Worm (Caenorhabditis elegans) whole organism, late embryonic: ENCODE data around the gene cest-8.

ENCODE experiments used
- C08G9.2 ChIP-seq: sonication (generic microtip); optimal IDR thresholded peaks from 2 replicates; lab custom pipeline; 2016; ENCODE audit warnings: mild to moderate bottlenecking, missing genetic modification characterization, moderate library complexity, missing compliant biosample characterization
- K09A11.1 ChIP-seq: sonication (generic microtip); optimal IDR thresholded peaks from 2 replicates; lab custom pipeline; 2017; ENCODE audit warnings: antibody characterized with exemption, mild to moderate bottlenecking, missing genetic modification characterization, missing compliant biosample characterization; ENCODE audit not compliant: insufficient read depth
- T23F11.4 ChIP-seq: fragments of 200-800 bp; sonication (Bioruptor generic); optimal IDR thresholded peaks from 2 replicates; lab custom pipeline; 2018; ENCODE audit warnings: mild to moderate bottlenecking, missing genetic modification characterization, missing compliant biosample characterization
- Y22D7AL.16 ChIP-seq: sonication (generic microtip); optimal IDR thresholded peaks from 2 replicates; lab custom pipeline; 2016; ENCODE audit warnings: missing genetic modification characterization, missing compliant biosample characterization
- ama-1 ChIP-seq: fragments of 150-350 bp; optimal IDR thresholded peaks from 2 replicates; lab custom pipeline; 2014
- ceh-14 ChIP-seq: sonication (generic microtip); optimal IDR thresholded peaks from 2 replicates; lab custom pipeline; 2016; ENCODE audit warnings: missing genotype, missing genetic modification characterization, missing compliant biosample characterization
- ceh-19 ChIP-seq: fragments of 200-800 bp; sonication (Bioruptor generic); optimal IDR thresholded peaks from 2 replicates; lab custom pipeline; 2018; ENCODE audit warnings: mild to moderate bottlenecking, missing genetic modification characterization, missing compliant biosample characterization
- ceh-22 ChIP-seq: sonication (generic microtip); optimal IDR thresholded peaks from 2 replicates; lab custom pipeline; 2017; ENCODE audit warnings: missing biosample characterization, missing genetic modification characterization
- ceh-31 ChIP-seq: sonication (generic microtip); optimal IDR thresholded peaks from 2 replicates; lab custom pipeline; 2016; ENCODE audit warnings: missing genetic modification characterization, missing compliant biosample characterization
- ceh-34 ChIP-seq: sonication (generic microtip); optimal IDR thresholded peaks from 2 replicates; lab custom pipeline; 2016; ENCODE audit warnings: mild to moderate bottlenecking, missing genetic modification characterization, missing compliant biosample characterization
- ceh-48 ChIP-seq: sonication (generic microtip); optimal IDR thresholded peaks from 2 replicates; lab custom pipeline; 2016; ENCODE audit warnings: missing genetic modification characterization, inconsistent platforms, missing compliant biosample characterization
- ceh-9 ChIP-seq: sonication (generic microtip); optimal IDR thresholded peaks from 2 replicates; lab custom pipeline; 2016; ENCODE audit warnings: mild to moderate bottlenecking, missing genetic modification characterization, inconsistent platforms, missing compliant biosample characterization
- elt-2 ChIP-seq: sonication (generic microtip); optimal IDR thresholded peaks from 2 replicates; lab custom pipeline; 2016; ENCODE audit warnings: missing genetic modification reagents, missing genetic modification characterization, missing compliant biosample characterization
- fkh-6 ChIP-seq: sonication (generic microtip); optimal IDR thresholded peaks from 2 replicates; lab custom pipeline; 2016; ENCODE audit warnings: missing genetic modification characterization, missing compliant biosample characterization
- gmeb-2 ChIP-seq: sonication (generic microtip); optimal IDR thresholded peaks from 2 replicates; lab custom pipeline; 2016; ENCODE audit warnings: missing genetic modification characterization, inconsistent platforms, missing compliant biosample characterization
- hlh-13 ChIP-seq: fragments of 200-800 bp; sonication (Bioruptor generic); optimal IDR thresholded peaks from 2 replicates; lab custom pipeline; 2018; ENCODE audit warnings: mild to moderate bottlenecking, missing genetic modification characterization, missing compliant biosample characterization
- hlh-30 ChIP-seq: sonication (generic microtip); optimal IDR thresholded peaks from 2 replicates; lab custom pipeline; 2017; ENCODE audit warnings: antibody characterized with exemption, missing genetic modification characterization, missing compliant biosample characterization; ENCODE audit not compliant: insufficient read depth
- hlh-6 ChIP-seq: sonication (generic microtip); optimal IDR thresholded peaks from 2 replicates; lab custom pipeline; 2016; ENCODE audit warnings: missing genotype, missing genetic modification characterization, missing compliant biosample characterization
- hlh-8 ChIP-seq: sonication (generic microtip); optimal IDR thresholded peaks from 2 replicates; lab custom pipeline; 2016; ENCODE audit warnings: missing genotype, missing genetic modification characterization, missing compliant biosample characterization
- lin-11 ChIP-seq: fragments of 200-800 bp; sonication (Bioruptor generic); optimal IDR thresholded peaks from 2 replicates; lab custom pipeline; 2018; ENCODE audit warnings: mild to moderate bottlenecking, missing genetic modification characterization, missing compliant biosample characterization
- mec-3 ChIP-seq: sonication (generic microtip); optimal IDR thresholded peaks from 2 replicates; lab custom pipeline; 2016; ENCODE audit warnings: borderline replicate concordance, missing genetic modification characterization, missing compliant biosample characterization
- nfya-1 ChIP-seq: sonication (generic microtip); optimal IDR thresholded peaks from 2 replicates; lab custom pipeline; 2017; ENCODE audit warnings: missing genetic modification characterization, mild to moderate bottlenecking, missing compliant biosample characterization, antibody characterized with exemption, moderate library complexity
- nhr-11 ChIP-seq: fragments of 150-350 bp; optimal IDR thresholded peaks from 2 replicates; lab custom pipeline; 2014; ENCODE audit warnings: missing biosample characterization, missing genetic modification characterization
- npax-4 ChIP-seq: sonication (generic microtip); optimal IDR thresholded peaks from 2 replicates; lab custom pipeline; 2016; ENCODE audit warnings: missing genetic modification characterization, missing compliant biosample characterization
- pag-3 ChIP-seq: sonication (generic microtip); optimal IDR thresholded peaks from 2 replicates; lab custom pipeline; 2016; ENCODE audit warnings: missing compliant biosample characterization, missing genetic modification characterization, borderline replicate concordance
- pax-1 ChIP-seq: fragments of 150-350 bp; optimal IDR thresholded peaks from 2 replicates; lab custom pipeline; 2014; ENCODE audit warnings: missing biosample characterization, missing genetic modification characterization
- ref-2 ChIP-seq: sonication (generic microtip); optimal IDR thresholded peaks from 2 replicates; lab custom pipeline; 2016; ENCODE audit warnings: missing genetic modification characterization, missing compliant biosample characterization
- rnt-1 ChIP-seq: sonication (generic microtip); optimal IDR thresholded peaks from 2 replicates; lab custom pipeline; 2016; ENCODE audit warnings: missing genetic modification characterization, missing compliant biosample characterization
- sdc-2 ChIP-seq: sonication (generic microtip); optimal IDR thresholded peaks from 2 replicates; lab custom pipeline; 2016; ENCODE audit warnings: missing genotype, missing genetic modification characterization, missing compliant biosample characterization
- sox-2 ChIP-seq: fragments of 200-800 bp; sonication (Bioruptor generic); IDR thresholded peaks from 2 replicates; pipeline ENCODE4 v1.3.6; 2022; ENCODE audit warnings: missing genetic modification reagents, missing genetic modification characterization, missing compliant biosample characterization
- syd-9 ChIP-seq: sonication (generic microtip); optimal IDR thresholded peaks from 2 replicates; lab custom pipeline; 2016; ENCODE audit warnings: mild to moderate bottlenecking, missing genetic modification characterization, moderate library complexity, missing compliant biosample characterization
- ttx-3 ChIP-seq: sonication (generic microtip); optimal IDR thresholded peaks from 2 replicates; lab custom pipeline; 2016; ENCODE audit warnings: missing genetic modification reagents, missing genetic modification characterization, missing compliant biosample characterization
- unc-3 ChIP-seq, 2 experiments: fragments of 200-800 bp in 1 of 2; sonication (Bioruptor generic) in 1 of 2; sonication (generic microtip) in 1 of 2; conservative IDR thresholded peaks in 1 of 2; optimal IDR thresholded peaks in 1 of 2; 2 replicates each; pipeline versions ENCODE4 v1.3.6 to Lab custom; 2016 to 2022; ENCODE audit warnings: missing compliant biosample characterization in 2 of 2, missing genetic modification characterization in 2 of 2, missing genetic modification reagents in 1 of 2
- unc-42 ChIP-seq: sonication (generic microtip); optimal IDR thresholded peaks from 2 replicates; lab custom pipeline; 2016; ENCODE audit warnings: missing genotype, missing genetic modification characterization, missing compliant biosample characterization
- unc-86 ChIP-seq: sonication (generic microtip); optimal IDR thresholded peaks from 2 replicates; lab custom pipeline; 2016; ENCODE audit warnings: missing genetic modification characterization, missing compliant biosample characterization

The cest-8 gene

ce11 chrX:12171631-12172348 is 47.7 kb upstream of the cest-8 start, which contains the start of gene F57G12.1 (continued):
- TF ChIP-seq rnt-1 (tag; lab: Kevin White, UChicago) (peak; percentile 27), hlh-8 (peak; percentile 13), nhr-11 (tag; lab: Kevin White, UChicago) (no peak), K09A11.1 (tag; lab: Kevin White, UChicago) (peak; percentile 1), fkh-6 (peak; percentile 8), ref-2 (peak; percentile 69), ttx-3 (tag; lab: Kevin White, UChicago) (peak; percentile 30), T23F11.4 (GFP tag; lab: Kevin White, UChicago) (no peak), pag-3 (tag; lab: Kevin White, UChicago) (no peak), unc-86 (tag; lab: Kevin White, UChicago) (no peak), ceh-48 (tag; lab: Kevin White, UChicago) (no peak), ceh-9 (tag; lab: Kevin White, UChicago) (no peak), ceh-19 (no peak), ceh-34 (tag; lab: Kevin White, UChicago) (peak; percentile 70), gmeb-2 (tag; lab: Kevin White, UChicago) (no peak), syd-9 (peak; percentile 4), elt-2 (tag; lab: Kevin White, UChicago) (peak; percentile 50), npax-4 (tag; lab: Kevin White, UChicago) (no peak), C08G9.2 (tag; lab: Kevin White, UChicago) (peak; percentile 49), pax-1 (no peak)

DNA sequence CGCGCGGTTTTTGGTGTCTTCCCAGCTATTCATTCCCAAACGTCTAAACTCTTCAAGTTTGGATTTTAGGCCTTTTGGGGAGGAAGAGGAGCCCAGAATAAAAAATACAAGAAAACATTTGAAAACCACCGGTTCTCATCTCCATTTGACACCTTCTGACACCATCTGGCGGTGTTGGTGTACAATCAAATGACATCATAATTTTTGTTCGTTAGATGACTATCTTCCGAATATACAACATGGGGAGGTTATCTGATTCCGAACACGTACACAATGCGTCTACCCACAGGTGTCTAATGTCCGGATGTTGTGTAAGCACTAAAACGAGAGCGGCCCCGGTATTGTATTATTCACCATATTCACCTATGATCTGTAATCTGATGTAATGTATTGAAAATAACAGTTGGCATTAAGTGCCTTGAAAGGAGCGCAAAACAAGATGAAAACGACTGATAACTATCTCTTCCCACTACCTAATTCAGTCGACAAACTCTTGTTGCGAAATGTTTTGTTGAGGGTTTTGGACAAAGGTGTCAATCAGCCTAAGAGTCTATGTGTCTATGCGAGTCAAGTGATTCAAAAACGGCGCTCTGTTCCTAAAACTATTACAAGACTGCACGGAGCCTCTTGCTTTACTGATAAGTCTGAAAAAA is 46.9 kb upstream of the cest-8 start:
- TF ChIP-seq sox-2 (GFP tag; lab: Robert Waterston, UW) (no peak), ceh-14 (tag; lab: Kevin White, UChicago) (no peak), sdc-2 (tag; lab: Kevin White, UChicago) (no peak), ttx-3 (tag; lab: Kevin White, UChicago) (no peak), ceh-22 (tag; lab: Kevin White, UChicago) (no peak), hlh-30 (tag; lab: Kevin White, UChicago) (no peak), ama-1 (lab: Kevin White, UChicago) (no peak), npax-4 (tag; lab: Kevin White, UChicago) (no peak), unc-86 (tag; lab: Kevin White, UChicago) (no peak), lin-11 (tag; lab: Kevin White, UChicago) (no peak)

ce11 chrX:12173989-12174388 is 45.5 kb upstream of the cest-8 start:
- TF ChIP-seq nfya-1 (tag; lab: Kevin White, UChicago) (no peak), ama-1 (lab: Kevin White, UChicago) (no peak), ceh-31 (tag; lab: Kevin White, UChicago) (no peak), mec-3 (tag; lab: Kevin White, UChicago) (no peak), sox-2 (GFP tag; lab: Robert Waterston, UW) (no peak), hlh-13 (GFP tag; lab: Kevin White, UChicago) (no peak), unc-3 (GFP tag; conservative IDR thresholded peaks at IDR 0.05; lab: Robert Waterston, UW) (no peak), unc-3 (tag; optimal IDR thresholded peaks at IDR 0.05; lab: Kevin White, UChicago) (no peak), Y22D7AL.16 (tag; lab: Kevin White, UChicago) (no peak), pag-3 (tag; lab: Kevin White, UChicago) (no peak), hlh-6 (tag; lab: Kevin White, UChicago) (no peak), unc-42 (tag; lab: Kevin White, UChicago) (no peak)
- TF ChIP-seq, all 69 proteins: peak for 0
